Fruit fly (Drosophila melanogaster) whole organism, prepupa: ENCODE measurements around the gene CycH.

ENCODE experiments used
- Blimp-1 ChIP-seq: fragments of 200-800 bp; sonication (Bioruptor generic); optimal IDR thresholded peaks from 3 replicates; lab custom pipeline; 2017; ENCODE audit warnings: missing biosample characterization, missing genetic modification characterization, mild to moderate bottlenecking, moderate library complexity, missing genetic modification reagents
- CG11294 ChIP-seq: fragments of 200-800 bp; sonication (Bioruptor generic); IDR thresholded peaks from 2 replicates; pipeline ENCODE4 v1.3.6; 2022; ENCODE audit warnings: missing biosample characterization, missing genetic modification characterization
- CG11762 ChIP-seq: fragments of 200-800 bp; sonication (Bioruptor generic); optimal IDR thresholded peaks from 3 replicates; lab custom pipeline; 2016; ENCODE audit warnings: missing biosample characterization, missing genetic modification characterization; ENCODE audit not compliant: insufficient read depth
- CG15336 ChIP-seq: fragments of 200-800 bp; sonication (Bioruptor generic); IDR thresholded peaks from 2 replicates; pipeline ENCODE4 v1.3.6; 2022; ENCODE audit warnings: missing biosample characterization, missing genetic modification characterization
- CG1621 ChIP-seq: fragments of 200-800 bp; sonication (Bioruptor generic); optimal IDR thresholded peaks from 3 replicates; lab custom pipeline; 2018; ENCODE audit warnings: missing biosample characterization, mild to moderate bottlenecking, missing genetic modification characterization
- CG16779 ChIP-seq: fragments of 200-800 bp; sonication (Bioruptor generic); optimal IDR thresholded peaks from 3 replicates; lab custom pipeline; 2017; ENCODE audit warnings: missing biosample characterization, mild to moderate bottlenecking, missing genetic modification characterization
- CG3032 ChIP-seq: fragments of 200-800 bp; optimal IDR thresholded peaks from 2 replicates; lab custom pipeline; 2019; ENCODE audit warnings: missing biosample characterization, mild to moderate bottlenecking, missing genetic modification characterization, moderate library complexity
- CG32006 ChIP-seq: fragments of 200-800 bp; sonication (Bioruptor generic); optimal IDR thresholded peaks from 3 replicates; lab custom pipeline; 2017; ENCODE audit warnings: missing biosample characterization, mild to moderate bottlenecking, missing genetic modification characterization
- CG3919 ChIP-seq: fragments of 200-800 bp; sonication (Bioruptor generic); optimal IDR thresholded peaks from 3 replicates; lab custom pipeline; 2016; ENCODE audit warnings: missing biosample characterization, missing genetic modification characterization
- CG4318 ChIP-seq: fragments of 200-800 bp; sonication (Bioruptor generic); optimal IDR thresholded peaks from 3 replicates; lab custom pipeline; 2017; ENCODE audit warnings: missing biosample characterization, mild to moderate bottlenecking, missing genetic modification characterization
- CG6276 ChIP-seq: fragments of 200-800 bp; sonication (Bioruptor generic); optimal IDR thresholded peaks from 2 replicates; lab custom pipeline; 2017; ENCODE audit warnings: missing biosample characterization, mild to moderate bottlenecking, missing genetic modification characterization
- CG6792 ChIP-seq: fragments of 200-800 bp; sonication (Bioruptor generic); optimal IDR thresholded peaks from 3 replicates; lab custom pipeline; 2016; ENCODE audit warnings: missing biosample characterization, missing genetic modification characterization
- CG7368 ChIP-seq: fragments of 200-800 bp; sonication (Bioruptor generic); optimal IDR thresholded peaks from 3 replicates; lab custom pipeline; 2016; ENCODE audit warnings: missing biosample characterization, missing genetic modification characterization
- CG8119 ChIP-seq: fragments of 200-800 bp; sonication (Bioruptor generic); IDR thresholded peaks from 3 replicates; pipeline ENCODE4 v1.3.6; 2022; ENCODE audit warnings: missing biosample characterization, missing genetic modification characterization
- CG8319 ChIP-seq: fragments of 200-800 bp; sonication (Bioruptor generic); optimal IDR thresholded peaks from 3 replicates; lab custom pipeline; 2016; ENCODE audit warnings: missing biosample characterization, missing genetic modification characterization
- CG8632 ChIP-seq: fragments of 200-800 bp; sonication (Bioruptor generic); optimal IDR thresholded peaks from 3 replicates; lab custom pipeline; 2016; ENCODE audit warnings: missing biosample characterization, missing genetic modification characterization
- Eip78C ChIP-seq: fragments of 200-800 bp; sonication (Bioruptor generic); peaks from one replicate; lab custom pipeline; 2016; ENCODE audit warnings: missing biosample characterization, missing genetic modification characterization
- Eip93F ChIP-seq: fragments of 200-800 bp; sonication (Bioruptor generic); optimal IDR thresholded peaks from 2 replicates; lab custom pipeline; 2016; ENCODE audit warnings: missing biosample characterization, mild to moderate bottlenecking, missing genetic modification characterization
- Ets21C ChIP-seq: fragments of 200-800 bp; sonication (Bioruptor generic); optimal IDR thresholded peaks from 3 replicates; lab custom pipeline; 2016; ENCODE audit warnings: missing biosample characterization, missing genetic modification characterization
- Ets96B ChIP-seq: fragments of 200-800 bp; optimal IDR thresholded peaks from 2 replicates; lab custom pipeline; 2019; ENCODE audit warnings: missing biosample characterization, mild to moderate bottlenecking, missing genetic modification characterization, moderate library complexity
- Gug ChIP-seq: fragments of 200-800 bp; sonication (Bioruptor generic); IDR thresholded peaks from 2 replicates; pipeline ENCODE4 v1.3.6; 2022; ENCODE audit warnings: missing biosample characterization, missing genetic modification characterization
- Hr38 ChIP-seq: sonication (Bioruptor generic); optimal IDR thresholded peaks from 2 replicates; lab custom pipeline; 2016; ENCODE audit warnings: missing biosample characterization, missing genetic modification characterization
- Hr39 ChIP-seq: fragments of 200-800 bp; sonication (Bioruptor generic); optimal IDR thresholded peaks from 2 replicates; lab custom pipeline; 2016; ENCODE audit warnings: missing biosample characterization, missing genetic modification characterization
- Lpt ChIP-seq: fragments of 200-800 bp; sonication (Bioruptor generic); optimal IDR thresholded peaks from 3 replicates; lab custom pipeline; 2016; ENCODE audit warnings: missing biosample characterization, missing genetic modification characterization
- Met ChIP-seq: fragments of 200-800 bp; sonication (Bioruptor generic); optimal IDR thresholded peaks from 3 replicates; lab custom pipeline; 2016; ENCODE audit warnings: missing biosample characterization, missing genetic modification characterization
- OdsH ChIP-seq: fragments of 200-800 bp; sonication (Bioruptor generic); optimal IDR thresholded peaks from 3 replicates; lab custom pipeline; 2016; ENCODE audit warnings: missing biosample characterization, missing genetic modification characterization
- Sox102F ChIP-seq: fragments of 200-800 bp; sonication (Bioruptor generic); optimal IDR thresholded peaks from 2 replicates; lab custom pipeline; 2016; ENCODE audit warnings: missing biosample characterization, mild to moderate bottlenecking, missing genetic modification characterization
- Sox14 ChIP-seq: fragments of 200-800 bp; sonication (Bioruptor generic); optimal IDR thresholded peaks from 3 replicates; lab custom pipeline; 2016; ENCODE audit warnings: missing biosample characterization, missing genetic modification characterization
- Sox15 ChIP-seq: fragments of 200-800 bp; sonication (Bioruptor generic); optimal IDR thresholded peaks from 3 replicates; lab custom pipeline; 2016; ENCODE audit warnings: missing biosample characterization, missing genetic modification characterization
- cyc ChIP-seq: fragments of 200-800 bp; sonication (Bioruptor generic); optimal IDR thresholded peaks from 3 replicates; lab custom pipeline; 2016; ENCODE audit warnings: missing biosample characterization, missing genetic modification characterization
- dac ChIP-seq: fragments of 200-800 bp; sonication (Bioruptor generic); optimal IDR thresholded peaks from 2 replicates; lab custom pipeline; 2017; ENCODE audit warnings: missing biosample characterization, mild to moderate bottlenecking, missing genetic modification characterization
- dsx ChIP-seq: fragments of 200-800 bp; optimal IDR thresholded peaks from 3 replicates; lab custom pipeline; 2019; ENCODE audit warnings: missing biosample characterization, mild to moderate bottlenecking, missing genetic modification characterization, moderate library complexity; ENCODE audit not compliant: poor library complexity, severe bottlenecking
- eg ChIP-seq: fragments of 200-800 bp; sonication (Bioruptor generic); IDR thresholded peaks from 3 replicates; pipeline ENCODE4 v1.3.6; 2022; ENCODE audit warnings: missing biosample characterization, missing genetic modification characterization
- esn ChIP-seq: fragments of 200-800 bp; sonication (Bioruptor generic); optimal IDR thresholded peaks from 2 replicates; lab custom pipeline; 2016; ENCODE audit warnings: missing biosample characterization, mild to moderate bottlenecking, missing genetic modification characterization, moderate library complexity
- fd85E ChIP-seq: fragments of 200-800 bp; sonication (Bioruptor generic); optimal IDR thresholded peaks from 3 replicates; lab custom pipeline; 2016; ENCODE audit warnings: missing biosample characterization, missing genetic modification characterization
- fkh ChIP-seq: fragments of 200-800 bp; sonication (Bioruptor generic); optimal IDR thresholded peaks from 3 replicates; lab custom pipeline; 2017; ENCODE audit warnings: missing biosample characterization, mild to moderate bottlenecking, missing genetic modification characterization, moderate library complexity
- lz ChIP-seq: fragments of 200-800 bp; sonication (Bioruptor generic); optimal IDR thresholded peaks from 3 replicates; lab custom pipeline; 2016; ENCODE audit warnings: missing biosample characterization, missing genetic modification characterization
- spab ChIP-seq: fragments of 200-800 bp; sonication (Bioruptor generic); optimal IDR thresholded peaks from 2 replicates; lab custom pipeline; 2017; ENCODE audit warnings: missing biosample characterization, mild to moderate bottlenecking, missing genetic modification characterization, missing genetic modification reagents
- ss ChIP-seq, 2 experiments: fragments of 200-800 bp; sonication (Bioruptor generic); optimal IDR thresholded peaks; 2 replicates in 1 of 2; 3 replicates in 1 of 2; lab custom pipeline; 2017 to 2018; ENCODE audit warnings: mild to moderate bottlenecking in 2 of 2, missing biosample characterization in 2 of 2, missing genetic modification characterization in 2 of 2, moderate library complexity in 1 of 2
- topi ChIP-seq: fragments of 200-800 bp; sonication (Bioruptor generic); optimal IDR thresholded peaks from 3 replicates; lab custom pipeline; 2016; ENCODE audit warnings: missing biosample characterization, missing genetic modification characterization

Gene CycH

DNA sequence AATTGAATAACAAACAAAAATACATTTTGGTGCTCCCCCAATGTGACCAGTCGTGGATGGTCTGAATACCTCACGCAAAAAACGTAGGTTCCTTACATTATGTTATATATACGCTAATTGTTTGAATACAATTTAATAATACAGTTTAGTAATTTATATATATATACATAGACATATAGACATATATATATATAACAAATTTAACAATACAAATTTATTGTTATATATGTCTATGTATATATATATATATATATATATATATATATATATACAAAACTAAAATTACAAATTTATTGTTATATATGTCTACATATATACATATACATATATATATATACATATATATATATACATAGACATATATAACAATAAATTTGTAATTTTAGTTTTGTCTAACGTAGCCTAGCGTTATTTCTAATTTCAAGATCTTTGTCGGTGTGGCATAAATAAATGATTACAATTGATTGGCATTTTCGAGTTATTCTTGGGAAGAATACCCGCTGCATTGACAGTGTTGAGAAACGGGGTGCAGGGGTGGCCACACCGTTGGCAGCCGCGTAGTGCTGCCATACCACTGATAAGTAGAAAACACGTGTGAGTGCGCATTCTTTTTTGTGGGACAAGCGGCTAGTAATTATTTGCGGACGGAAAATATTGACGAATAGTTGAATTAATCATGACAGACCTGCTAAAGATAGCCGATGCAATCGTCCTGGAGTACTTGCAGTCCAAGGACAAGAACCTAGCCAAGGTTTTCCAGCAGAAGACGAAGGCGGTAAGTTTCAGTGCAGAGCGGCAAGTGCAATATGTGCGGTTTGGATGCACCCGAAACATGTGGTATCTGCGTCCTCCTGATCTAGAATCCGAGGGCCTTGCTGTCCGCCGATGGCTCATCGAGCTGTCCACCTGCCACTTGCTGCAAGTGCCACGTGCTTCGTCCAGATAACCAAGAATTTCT lies 10.7 kb downstream of the CycH start, which contains the start of the genes CG7148 and Nopp140 (continued):
- TF ChIP-seq esn (GFP tag; lab: Kevin White, UChicago) (peak; percentile 59), CG1621 (no peak), CG11762 (GFP tag; lab: Kevin White, UChicago) (peak; percentile 6), Hr38 (GFP tag; lab: Kevin White, UChicago) (no peak), CG8319 (GFP tag; lab: Kevin White, UChicago) (peak; percentile 8), fd85E (GFP tag; lab: Kevin White, UChicago) (no peak), Lpt (GFP tag; lab: Kevin White, UChicago) (peak; percentile 31), dac (peak; percentile 41), CG8119 (GFP tag; lab: Robert Waterston, UW) (0 out of 3 replicates have a peak, but pooled peaks have one; percentile 45), topi (GFP tag; lab: Kevin White, UChicago) (peak; percentile 53), spab (GFP tag; lab: Kevin White, UChicago) (no peak), CG3032 (tag; lab: Kevin White, UChicago) (peak; percentile 63), Ets96B (tag; lab: Kevin White, UChicago) (peak; percentile 23), CG15336 (GFP tag; lab: Robert Waterston, UW) (peak; percentile 38; the same call in 1 of the 2 replicates)
- TF ChIP-seq, all 60 proteins: peak for 33

dm6 chr3L:21835569-21835968 lies 13.8 kb downstream of the CycH start:
- no peak for TF ChIP-seq CG6276 (GFP tag; lab: Kevin White, UChicago)
- TF ChIP-seq Gug (GFP tag; lab: Robert Waterston, UW): no peak
- no peak for TF ChIP-seq esn (GFP tag; lab: Kevin White, UChicago)
- no peak for TF ChIP-seq cyc
- no peak for TF ChIP-seq Met (GFP tag; lab: Kevin White, UChicago)
- no peak for TF ChIP-seq Eip78C (GFP tag; lab: Kevin White, UChicago)
- no peak; the same call in 2 of the 3 replicates for TF ChIP-seq eg (GFP tag; lab: Robert Waterston, UW)
- TF ChIP-seq Ets21C (GFP tag; lab: Kevin White, UChicago): no peak
- TF ChIP-seq fd85E (GFP tag; lab: Kevin White, UChicago): no peak

dm6 chr3L:21839720-21840641 lies 18.2 kb downstream of the CycH start:
- TF ChIP-seq CG1621 (peak; percentile 93), Sox102F (peak; percentile 98), CG3032 (tag; lab: Kevin White, UChicago) (peak; percentile 93), Hr39 (GFP tag; lab: Kevin White, UChicago) (peak; percentile 95), cyc (peak; percentile 94), CG8119 (GFP tag; lab: Robert Waterston, UW) (peak; percentile 96), eg (GFP tag; lab: Robert Waterston, UW) (peak; percentile 98), Sox15 (GFP tag; lab: Kevin White, UChicago) (peak; percentile 95), Eip78C (GFP tag; lab: Kevin White, UChicago) (peak; percentile 99), CG15336 (GFP tag; lab: Robert Waterston, UW) (peak; percentile 96), dsx (GFP tag; lab: Kevin White, UChicago) (peak; percentile 91), Blimp-1 (peak; percentile 89), CG11294 (GFP tag; lab: Robert Waterston, UW) (peak; percentile 83), Ets96B (tag; lab: Kevin White, UChicago) (peak; percentile 94), fkh (GFP tag; lab: Kevin White, UChicago) (peak; percentile 62), Eip93F (peak; percentile 70), CG7368 (peak; percentile 94), Sox14 (GFP tag; lab: Kevin White, UChicago) (peak; percentile 98), lz (peak; percentile 98), Hr38 (GFP tag; lab: Kevin White, UChicago) (peak; percentile 15), esn (GFP tag; lab: Kevin White, UChicago) (peak; percentile 98), fd85E (GFP tag; lab: Kevin White, UChicago) (peak; percentile 90), CG3919 (GFP tag; lab: Kevin White, UChicago) (peak; percentile 96), OdsH (GFP tag; lab: Kevin White, UChicago) (peak; percentile 96), CG16779 (tag; lab: Kevin White, UChicago) (peak; percentile 96), ss (GFP tag; optimal IDR thresholded peaks at IDR 0.05; lab: Kevin White, UChicago) (peak; percentile 91 to 94), CG32006 (GFP tag; lab: Kevin White, UChicago) (peak; percentile 98), dac (peak; percentile 95), CG6276 (GFP tag; lab: Kevin White, UChicago) (peak; percentile 97), CG6792 (peak; percentile 97), CG4318 (peak; percentile 95), CG8632 (GFP tag; lab: Kevin White, UChicago) (peak; percentile 95)
